Worm (Caenorhabditis elegans): ENCODE data around the gene col-120.

- TF ChIP-seq lsy-2 (tag; optimal IDR thresholded peaks at IDR 0.05): no peak
- TF ChIP-seq mdl-1 (tag; optimal IDR thresholded peaks at IDR 0.05): no peak
These were observed 708 bp upstream of the col-120 start for ce11 chrIV:9262295-9262694.
